Worm (Caenorhabditis elegans): Measurements from ENCODE around the gene spcs-2.

spcs-2 gene

DNA sequence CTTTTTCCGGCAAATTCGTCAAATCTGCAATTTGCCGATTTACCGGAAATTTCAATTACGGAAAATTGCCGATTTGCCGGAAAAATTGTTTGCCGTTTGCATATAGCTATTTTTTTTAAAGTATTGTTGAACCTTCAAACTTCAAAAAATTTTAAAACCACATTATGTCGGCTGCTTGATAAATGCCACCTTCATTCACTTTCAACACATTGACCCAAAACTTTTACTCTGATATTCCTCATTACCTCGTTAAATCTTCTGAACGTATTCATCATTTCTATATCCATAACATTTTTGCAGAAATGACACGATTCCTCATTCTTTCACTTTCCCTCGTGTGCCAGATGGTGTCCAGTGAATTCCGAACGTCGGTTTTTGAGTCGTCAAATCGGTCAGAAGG is 45.8 kb upstream of the spcs-2 start, which contains the start of gene Y37D8A.3:
Gene Y37D8A.3, plus strand, starts transcription at position 301 of the 400 bp plus-strand sequence.
- TF ChIP-seq lin-39 (tag; optimal IDR thresholded peaks at IDR 0.05) = no peak
- no peak for TF ChIP-seq ZK546.5 (tag; optimal IDR thresholded peaks at IDR 0.05)
- TF ChIP-seq mdl-1 (tag; optimal IDR thresholded peaks at IDR 0.05) = no peak
- no peak for TF ChIP-seq fos-1 (tag; optimal IDR thresholded peaks at IDR 0.05)
- TF ChIP-seq egl-5 (tag; optimal IDR thresholded peaks at IDR 0.05) = no peak

DNA sequence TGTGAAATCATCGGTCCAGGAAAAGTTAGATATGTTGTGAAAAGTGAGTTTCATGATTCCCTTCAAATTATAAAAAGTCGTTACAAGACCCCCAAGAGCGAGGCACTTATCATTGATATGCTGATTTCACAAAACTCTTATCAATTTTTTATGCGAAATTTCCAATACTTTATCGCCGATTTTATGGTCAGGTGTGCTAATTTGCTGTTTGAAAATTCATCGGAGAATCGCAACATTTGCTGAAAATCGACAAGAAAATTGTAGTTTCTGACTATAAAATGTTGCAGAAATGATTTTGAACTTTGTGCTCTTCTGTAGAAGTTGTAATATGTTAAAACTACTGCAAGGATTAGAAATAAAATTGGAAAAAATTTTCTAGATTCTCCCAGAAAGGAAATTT is 43.1 kb upstream of the spcs-2 start:
- TF ChIP-seq elt-2 (tag; optimal IDR thresholded peaks at IDR 0.05) (peak; percentile 64), eor-1 (tag; optimal IDR thresholded peaks at IDR 0.05) (no peak)

DNA sequence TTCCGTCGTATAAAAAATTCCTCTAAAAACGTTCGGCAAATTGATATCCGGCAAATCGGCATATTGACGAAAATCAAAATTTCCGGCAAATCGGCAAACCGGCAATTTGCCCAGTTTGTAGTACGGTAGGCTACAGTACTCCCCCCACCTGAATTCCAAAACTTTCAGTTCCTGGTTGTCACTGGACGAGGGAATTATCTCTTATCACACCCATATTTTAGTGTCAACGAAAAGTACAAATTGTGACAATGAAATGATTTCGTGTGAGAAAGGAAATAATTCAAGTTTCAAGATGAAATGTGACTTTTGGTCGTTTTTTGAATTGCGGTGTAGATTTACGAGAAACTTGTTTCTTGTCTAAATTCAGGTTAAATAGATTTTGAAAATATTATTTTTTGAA is 41.8 kb upstream of the spcs-2 start:
- TF ChIP-seq elt-2 (tag; optimal IDR thresholded peaks at IDR 0.05) (peak; percentile 53), eor-1 (tag; optimal IDR thresholded peaks at IDR 0.05) (no peak)

DNA sequence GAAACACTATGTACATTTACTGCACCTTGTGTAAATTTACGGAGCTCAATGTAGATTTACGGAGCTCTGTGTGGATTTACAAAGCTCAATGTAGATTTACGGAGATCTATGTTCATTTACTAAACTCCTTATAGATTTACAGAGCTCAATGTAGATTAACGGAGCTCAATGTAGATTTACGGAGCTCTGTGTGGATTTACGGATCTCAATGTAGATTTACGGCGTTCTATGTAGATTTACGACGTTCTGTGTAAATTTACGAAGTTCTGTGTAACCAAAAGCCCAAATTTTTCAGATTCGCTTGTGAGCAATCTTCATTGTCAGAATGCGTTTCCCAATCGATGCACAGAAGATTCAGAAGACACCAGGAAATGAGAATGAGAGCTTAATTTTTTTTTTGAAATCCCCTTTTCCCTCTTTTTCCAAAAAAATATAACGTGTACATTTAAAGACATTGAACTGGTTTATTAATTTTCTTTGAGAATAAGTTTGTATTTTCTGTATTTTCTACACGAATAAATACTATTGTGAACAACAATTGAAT is 38.0 kb upstream of the spcs-2 start:
- TF ChIP-seq ama-1 (optimal IDR thresholded peaks at IDR 0.05) (peak; percentile 63), egl-5 (tag; optimal IDR thresholded peaks at IDR 0.05) (no peak), R02D3.7 (tag; optimal IDR thresholded peaks at IDR 0.05) (peak; percentile 55), nhr-11 (tag; optimal IDR thresholded peaks at IDR 0.05) (no peak)

DNA sequence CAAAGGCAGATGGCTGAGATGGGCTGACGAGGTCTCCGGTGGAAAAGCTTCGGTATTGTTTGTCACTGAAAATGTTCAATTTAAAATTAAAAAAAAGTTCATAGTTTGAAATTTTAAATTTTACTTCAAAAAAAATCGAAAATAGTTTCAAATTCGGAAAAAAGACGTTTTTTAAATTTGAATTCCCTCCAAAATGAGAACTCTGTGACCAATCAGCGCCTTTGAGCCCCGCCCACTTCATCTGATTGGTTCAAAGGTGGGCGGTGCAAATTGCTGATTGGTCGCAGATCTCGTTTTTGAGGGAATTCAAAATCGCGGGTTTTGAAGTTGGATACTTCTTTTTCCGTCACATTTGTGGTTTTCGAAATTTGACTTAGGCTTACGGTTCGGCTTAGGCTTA is 36.5 kb upstream of the spcs-2 start:
- no peak for TF ChIP-seq eor-1 (tag; optimal IDR thresholded peaks at IDR 0.05)
- peak; percentile 94 for TF ChIP-seq nfya-1 (tag; optimal IDR thresholded peaks at IDR 0.05; ENCODE audit: insufficient read depth)
- TF ChIP-seq lin-15B (tag; optimal IDR thresholded peaks at IDR 0.05) = peak; percentile 5

DNA sequence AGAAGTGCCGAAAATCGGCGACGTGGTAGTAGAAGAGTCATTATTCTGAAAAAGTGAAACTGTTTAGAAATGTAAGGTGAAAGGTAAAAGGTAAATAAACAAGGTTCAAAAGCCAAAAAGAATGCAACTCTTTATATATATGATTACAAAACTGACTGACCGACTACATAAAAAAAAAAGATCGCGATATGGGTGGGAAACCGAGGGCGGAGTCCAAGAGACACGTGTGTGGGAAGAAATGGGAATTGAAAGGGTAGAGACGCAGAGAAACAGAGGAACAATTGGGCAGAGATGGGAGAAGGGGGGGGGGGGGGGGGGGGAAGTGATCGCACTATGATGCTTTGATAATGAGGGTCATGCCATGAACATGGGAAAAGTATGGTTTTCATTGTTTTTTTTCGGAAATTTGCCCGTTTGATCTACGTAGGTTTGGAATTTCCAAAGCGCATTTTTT is 35.9 kb upstream of the spcs-2 start, which contains the start of gene Y37D8A.4:
Gene Y37D8A.4, minus strand, starts transcription at position 51 of the 454 bp plus-strand sequence.
- TF ChIP-seq elt-2 (tag; optimal IDR thresholded peaks at IDR 0.05) = peak; percentile 74
- TF ChIP-seq pqm-1 (tag; optimal IDR thresholded peaks at IDR 0.05) = peak; percentile 40
- no peak for TF ChIP-seq tbx-2 (tag; optimal IDR thresholded peaks at IDR 0.05)
- TF ChIP-seq fkh-10 (GFP tag; optimal IDR thresholded peaks at IDR 0.05) = no peak
- TF ChIP-seq ztf-11 (tag; optimal IDR thresholded peaks at IDR 0.05) = no peak
- peak; percentile 58 for TF ChIP-seq mdl-1 (tag; optimal IDR thresholded peaks at IDR 0.05)
- TF ChIP-seq fkh-2 (tag; optimal IDR thresholded peaks at IDR 0.05) = no peak
- peak; percentile 19 for TF ChIP-seq hmg-11 (tag; optimal IDR thresholded peaks at IDR 0.05)
- no peak for TF ChIP-seq nhr-11 (tag; optimal IDR thresholded peaks at IDR 0.05)
- no peak for TF ChIP-seq daf-12 (tag; optimal IDR thresholded peaks at IDR 0.05)
- no peak for TF ChIP-seq nhr-67 (tag; optimal IDR thresholded peaks at IDR 0.05)
- no peak for TF ChIP-seq skn-1 (tag; optimal IDR thresholded peaks at IDR 0.05)
- no peak for TF ChIP-seq aly-2 (tag; optimal IDR thresholded peaks at IDR 0.05)
- TF ChIP-seq ceh-9 (tag; optimal IDR thresholded peaks at IDR 0.05) = no peak
- TF ChIP-seq mml-1 (tag; optimal IDR thresholded peaks at IDR 0.05) = no peak
- no peak for TF ChIP-seq zag-1 (tag; optimal IDR thresholded peaks at IDR 0.05)
- no peak for TF ChIP-seq lin-39 (tag; optimal IDR thresholded peaks at IDR 0.05)
- no peak for TF ChIP-seq nhr-237 (tag; optimal IDR thresholded peaks at IDR 0.05)
- TF ChIP-seq nhr-76 (tag; optimal IDR thresholded peaks at IDR 0.05) = no peak
- TF ChIP-seq nhr-28 (tag; optimal IDR thresholded peaks at IDR 0.05) = no peak
- no peak for TF ChIP-seq ceh-82 (tag; optimal IDR thresholded peaks at IDR 0.05)
- TF ChIP-seq elt-1 (tag; optimal IDR thresholded peaks at IDR 0.05) = no peak
- no peak for TF ChIP-seq ceh-16 (tag; optimal IDR thresholded peaks at IDR 0.05)
- TF ChIP-seq jun-1 (tag; optimal IDR thresholded peaks at IDR 0.05) = peak; percentile 8
- TF ChIP-seq nhr-77 (tag; optimal IDR thresholded peaks at IDR 0.05) = no peak
- TF ChIP-seq nfya-1 (tag; optimal IDR thresholded peaks at IDR 0.05; ENCODE audit: insufficient read depth) = peak; percentile 31
- no peak for TF ChIP-seq R02D3.7 (tag; optimal IDR thresholded peaks at IDR 0.05)
- TF ChIP-seq ZK546.5 (tag; optimal IDR thresholded peaks at IDR 0.05) = no peak
- TF ChIP-seq unc-62 (GFP tag; optimal IDR thresholded peaks at IDR 0.05) = no peak
- no peak for TF ChIP-seq ama-1 (optimal IDR thresholded peaks at IDR 0.05)
- TF ChIP-seq elt-3 (tag; optimal IDR thresholded peaks at IDR 0.05) = no peak
- no peak for TF ChIP-seq ztf-4 (tag; optimal IDR thresholded peaks at IDR 0.05)
- peak; percentile 29 for TF ChIP-seq nhr-23 (tag; optimal IDR thresholded peaks at IDR 0.05)
- no peak for TF ChIP-seq egl-5 (tag; optimal IDR thresholded peaks at IDR 0.05)
- no peak for TF ChIP-seq lin-15B (tag; optimal IDR thresholded peaks at IDR 0.05)
- TF ChIP-seq pha-4 (tag; optimal IDR thresholded peaks at IDR 0.05) = peak; percentile 6
- no peak for TF ChIP-seq egl-27 (tag; optimal IDR thresholded peaks at IDR 0.05)
- no peak for TF ChIP-seq snpc-4 (tag; optimal IDR thresholded peaks at IDR 0.05)
- TF ChIP-seq eor-1 (tag; optimal IDR thresholded peaks at IDR 0.05) = no peak
- TF ChIP-seq ceh-28 (tag; optimal IDR thresholded peaks at IDR 0.05) = no peak
- TF ChIP-seq unc-39 (tag; optimal IDR thresholded peaks at IDR 0.05) = no peak
- no peak for TF ChIP-seq fos-1 (tag; optimal IDR thresholded peaks at IDR 0.05)

Data from whole organism, L3 larva.